Fruit fly (Drosophila melanogaster): Measurements from ENCODE around the gene Trmt112.

Trmt112 gene

dm6 chr3L:21204581-21205495 lies 11.8 kb downstream of the Trmt112 start (continued):
- TF ChIP-seq Hr78 (GFP tag; optimal IDR thresholded peaks at IDR 0.05) (peak in 1 of 2 experiments; percentile 67), vfl (GFP tag; optimal IDR thresholded peaks at IDR 0.05) (no peak), CG8944 (GFP tag; optimal IDR thresholded peaks at IDR 0.05) (no peak), sens (GFP tag) (peak; percentile 87), nom (GFP tag; optimal IDR thresholded peaks at IDR 0.05) (no peak), dm (GFP tag; optimal IDR thresholded peaks at IDR 0.05) (peak; percentile 23), Asciz (GFP tag; optimal IDR thresholded peaks at IDR 0.05) (peak; percentile 34), abd-A (tag; optimal IDR thresholded peaks at IDR 0.05) (peak; percentile 85), CG4404 (GFP tag; IDR thresholded peaks at IDR 0.05) (no peak), Sry-δ (GFP tag; optimal IDR thresholded peaks at IDR 0.05) (no peak), CG12391 (tag; optimal IDR thresholded peaks at IDR 0.05) (peak; percentile 11), Doc2 (GFP tag; IDR thresholded peaks at IDR 0.05) (no peak), Atf6 (GFP tag; IDR thresholded peaks at IDR 0.05) (no peak), luna (GFP tag; optimal IDR thresholded peaks at IDR 0.05) (peak; percentile 45), Scr (GFP tag; IDR thresholded peaks at IDR 0.05; ENCODE audit: partially characterized antibody) (no peak), Vsx1 (GFP tag; optimal IDR thresholded peaks at IDR 0.05) (no peak), CG3838 (GFP tag; optimal IDR thresholded peaks at IDR 0.05) (peak; percentile 40), pb (GFP tag; optimal IDR thresholded peaks at IDR 0.05) (no peak), lola (GFP tag; optimal IDR thresholded peaks at IDR 0.05) (no peak), exex (tag; optimal IDR thresholded peaks at IDR 0.05) (peak; percentile 78), sr (GFP tag; IDR thresholded peaks at IDR 0.05) (peak; percentile 27; the same call in 1 of the 3 replicates), CG1832 (GFP tag; optimal IDR thresholded peaks at IDR 0.05) (no peak), CG9727 (GFP tag; optimal IDR thresholded peaks at IDR 0.05) (peak; percentile 61), CG11093 (GFP tag; IDR thresholded peaks at IDR 0.05) (no peak), Nf-YA (GFP tag; IDR thresholded peaks at IDR 0.05) (no peak), CG8924 (tag; optimal IDR thresholded peaks at IDR 0.05) (no peak), Tbp (GFP tag; optimal IDR thresholded peaks at IDR 0.05) (no peak), HHEX (GFP tag; optimal IDR thresholded peaks at IDR 0.05) (peak; percentile 14), lov (optimal IDR thresholded peaks at IDR 0.05) (no peak), lov (GFP tag; IDR thresholded peaks at IDR 0.05) (no peak), cwo (GFP tag; optimal IDR thresholded peaks at IDR 0.05) (peak; percentile 54), CG15269 (tag; optimal IDR thresholded peaks at IDR 0.05) (no peak), gem (tag; optimal IDR thresholded peaks at IDR 0.05) (peak; percentile 32), CG3281 (GFP tag; optimal IDR thresholded peaks at IDR 0.05) (no peak), Usf (GFP tag; optimal IDR thresholded peaks at IDR 0.05) (no peak), bab2 (GFP tag; optimal IDR thresholded peaks at IDR 0.05) (peak; percentile 59), HmgD (GFP tag; optimal IDR thresholded peaks at IDR 0.05) (no peak), CG10959 (GFP tag; IDR thresholded peaks at IDR 0.05) (no peak), Spps (tag; optimal IDR thresholded peaks at IDR 0.05) (no peak), wor (GFP tag; IDR thresholded peaks at IDR 0.05) (no peak), gce (GFP tag; IDR thresholded peaks at IDR 0.05) (peak; percentile 9; the same call in 1 of the 3 replicates), gro (GFP tag; optimal IDR thresholded peaks at IDR 0.05) (peak; percentile 68), unc-4 (GFP tag; IDR thresholded peaks at IDR 0.05; ENCODE audit: partially characterized antibody) (0 out of 2 replicates have a peak, but pooled peaks have one; percentile 15), CG4707 (GFP tag; optimal IDR thresholded peaks at IDR 0.05) (no peak), CG14965 (GFP tag; optimal IDR thresholded peaks at IDR 0.05; ENCODE audit: borderline replicate concordance) (no peak), CG12659 (GFP tag; optimal IDR thresholded peaks at IDR 0.05) (peak; percentile 14), Dad (GFP tag; optimal IDR thresholded peaks at IDR 0.05) (peak; percentile 26), Gug (GFP tag; IDR thresholded peaks at IDR 0.05) (no peak)
